Worm (Caenorhabditis elegans) whole organism, young adult: Measurements from ENCODE around the gene odd-1.

Source experiments
- B0261.1 ChIP-seq: sonication (generic microtip); optimal IDR thresholded peaks from 2 replicates; lab custom pipeline; 2016; ENCODE audit warnings: mild to moderate bottlenecking, missing genetic modification characterization, moderate library complexity, missing compliant biosample characterization
- B0336.3 ChIP-seq: fragments of 200-800 bp; sonication (Bioruptor generic); IDR thresholded peaks from 2 replicates; pipeline ENCODE4 v1.3.6; 2022; ENCODE audit warnings: missing genetic modification characterization, missing compliant biosample characterization
- C17E4.6 ChIP-seq: fragments of 200-800 bp; sonication (Bioruptor generic); IDR thresholded peaks from 2 replicates; pipeline ENCODE4 v1.3.6; 2022; ENCODE audit warnings: missing genetic modification reagents, missing genetic modification characterization, missing compliant biosample characterization
- F57A8.1 ChIP-seq: fragments of 200-800 bp; sonication (Bioruptor generic); optimal IDR thresholded peaks from 2 replicates; lab custom pipeline; 2018; ENCODE audit warnings: mild to moderate bottlenecking, missing genetic modification characterization, moderate library complexity, missing compliant biosample characterization
- K12H6.12 ChIP-seq: fragments of 200-800 bp; sonication (Bioruptor generic); optimal IDR thresholded peaks from 2 replicates; lab custom pipeline; 2018; ENCODE audit warnings: mild to moderate bottlenecking, missing genetic modification characterization, missing compliant biosample characterization
- Y53F4B.3 ChIP-seq: fragments of 200-800 bp; sonication (Bioruptor generic); IDR thresholded peaks from 2 replicates; pipeline ENCODE4 v1.3.6; 2022; ENCODE audit warnings: missing genetic modification reagents, missing genetic modification characterization, missing compliant biosample characterization
- Y53G8AR.9 ChIP-seq: fragments of 200-800 bp; sonication (Bioruptor generic); conservative IDR thresholded peaks from 2 replicates; pipeline ENCODE4 v1.3.6; 2022; ENCODE audit warnings: missing genetic modification reagents, missing genetic modification characterization, missing compliant biosample characterization
- Y79H2A.3 ChIP-seq: fragments of 200-800 bp; sonication (Bioruptor generic); conservative IDR thresholded peaks from 2 replicates; pipeline ENCODE4 v1.3.6; 2022; ENCODE audit warnings: missing genetic modification reagents, missing genetic modification characterization, missing compliant biosample characterization
- ZK185.1 ChIP-seq: sonication (generic microtip); optimal IDR thresholded peaks from 2 replicates; lab custom pipeline; 2016; ENCODE audit warnings: mild to moderate bottlenecking, missing genetic modification characterization, missing compliant biosample characterization; ENCODE audit not compliant: poor library complexity, severe bottlenecking
- aptf-2 ChIP-seq: fragments of 200-800 bp; sonication (Bioruptor generic); conservative IDR thresholded peaks from 2 replicates; pipeline ENCODE4 v1.3.6; 2022; ENCODE audit warnings: missing genetic modification reagents, missing genetic modification characterization, missing compliant biosample characterization
- athp-1 ChIP-seq: sonication (generic microtip); optimal IDR thresholded peaks from 2 replicates; lab custom pipeline; 2017; ENCODE audit warnings: mild to moderate bottlenecking, missing genetic modification characterization, missing compliant biosample characterization
- attf-3 ChIP-seq: fragments of 200-800 bp; sonication (Bioruptor generic); conservative IDR thresholded peaks from 2 replicates; pipeline ENCODE4 v1.3.6; 2022; ENCODE audit warnings: missing genetic modification reagents, missing genetic modification characterization, missing compliant biosample characterization
- attf-5 ChIP-seq: fragments of 200-800 bp; sonication (Bioruptor generic); optimal IDR thresholded peaks from 2 replicates; lab custom pipeline; 2018; ENCODE audit warnings: mild to moderate bottlenecking, missing genetic modification characterization, missing compliant biosample characterization
- bed-1 ChIP-seq: fragments of 200-800 bp; sonication (Bioruptor generic); IDR thresholded peaks from 2 replicates; pipeline ENCODE4 v1.3.6; 2022; ENCODE audit warnings: missing genetic modification reagents, missing genetic modification characterization, missing compliant biosample characterization
- bed-2 ChIP-seq: fragments of 200-800 bp; sonication (Bioruptor generic); IDR thresholded peaks from 2 replicates; pipeline ENCODE4 v1.3.6; 2022; ENCODE audit warnings: missing genetic modification reagents, missing genetic modification characterization, missing compliant biosample characterization
- cebp-1 ChIP-seq, 2 experiments: fragments of 200-800 bp in 1 of 2; sonication (Bioruptor generic) in 1 of 2; sonication (generic microtip) in 1 of 2; IDR thresholded peaks in 1 of 2; optimal IDR thresholded peaks in 1 of 2; 2 replicates each; pipeline versions ENCODE4 v1.3.6 to Lab custom; 2017 to 2022; ENCODE audit warnings: missing compliant biosample characterization in 2 of 2, missing genetic modification characterization in 2 of 2, mild to moderate bottlenecking in 1 of 2, missing genetic modification reagents in 1 of 2, moderate library complexity in 1 of 2
- ceh-100 ChIP-seq: fragments of 200-800 bp; sonication (Bioruptor generic); IDR thresholded peaks from 2 replicates; pipeline ENCODE4 v1.3.6; 2022; ENCODE audit warnings: missing genetic modification reagents, missing genetic modification characterization, missing compliant biosample characterization
- ceh-27 ChIP-seq: fragments of 200-800 bp; sonication (Bioruptor generic); optimal IDR thresholded peaks from 2 replicates; lab custom pipeline; 2018; ENCODE audit warnings: mild to moderate bottlenecking, missing genetic modification characterization, moderate library complexity, missing compliant biosample characterization
- ceh-58 ChIP-seq: fragments of 200-800 bp; sonication (Bioruptor generic); IDR thresholded peaks from 2 replicates; pipeline ENCODE4 v1.3.6; 2022; ENCODE audit warnings: missing genetic modification characterization, missing compliant biosample characterization
- chd-7 ChIP-seq: sonication (generic microtip); optimal IDR thresholded peaks from 2 replicates; lab custom pipeline; 2016; ENCODE audit warnings: mild to moderate bottlenecking, missing genetic modification characterization, moderate library complexity, missing compliant biosample characterization
- die-1 ChIP-seq: sonication (generic microtip); optimal IDR thresholded peaks from 2 replicates; lab custom pipeline; 2016; ENCODE audit warnings: missing genotype, mild to moderate bottlenecking, missing genetic modification characterization, missing compliant biosample characterization
- dox-1 ChIP-seq: fragments of 200-800 bp; sonication (Bioruptor generic); IDR thresholded peaks from 2 replicates; pipeline ENCODE4 v1.3.6; 2022; ENCODE audit warnings: missing genetic modification reagents, missing genetic modification characterization, missing compliant biosample characterization
- egrh-3 ChIP-seq: fragments of 200-800 bp; sonication (Bioruptor generic); IDR thresholded peaks from 2 replicates; pipeline ENCODE4 v1.3.6; 2022; ENCODE audit warnings: missing genetic modification reagents, missing genetic modification characterization, missing compliant biosample characterization
- hsf-1 ChIP-seq: fragments of 200-800 bp; sonication (Bioruptor generic); IDR thresholded peaks from 2 replicates; pipeline ENCODE4 v1.3.6; 2022; ENCODE audit warnings: missing genetic modification reagents, missing genetic modification characterization, missing compliant biosample characterization
- let-607 ChIP-seq, 2 experiments: fragments of 200-800 bp in 1 of 2; sonication (Bioruptor generic) in 1 of 2; sonication (generic microtip) in 1 of 2; optimal IDR thresholded peaks; 2 replicates each; lab custom pipeline; 2016 to 2018; ENCODE audit warnings: mild to moderate bottlenecking in 2 of 2, missing compliant biosample characterization in 2 of 2, missing genetic modification characterization in 2 of 2, moderate library complexity in 2 of 2, missing genotype in 1 of 2
- lin-26 ChIP-seq: fragments of 200-800 bp; sonication (Bioruptor generic); IDR thresholded peaks from 2 replicates; pipeline ENCODE4 v1.3.6; 2022; ENCODE audit warnings: missing genetic modification reagents, missing genetic modification characterization, missing compliant biosample characterization
- lin-35 ChIP-seq, 3 experiments: fragments of 150-350 bp in 2 of 3; sonication (generic microtip) in 1 of 3; optimal IDR thresholded peaks; 2 replicates each; lab custom pipeline; 2014 to 2018; ENCODE audit warnings: missing biosample characterization in 3 of 3, missing genetic modification characterization in 3 of 3, missing genetic modification reagents in 3 of 3
- lin-40 ChIP-seq: sonication (generic microtip); optimal IDR thresholded peaks from 2 replicates; lab custom pipeline; 2016; ENCODE audit warnings: missing genetic modification characterization, mild to moderate bottlenecking, missing compliant biosample characterization, missing genotype, missing genetic modification reagents
- lir-1 ChIP-seq: fragments of 200-800 bp; sonication (Bioruptor generic); conservative IDR thresholded peaks from 2 replicates; pipeline ENCODE4 v1.3.6; 2022; ENCODE audit warnings: missing genetic modification reagents, missing genetic modification characterization, missing compliant biosample characterization
- lsy-27 ChIP-seq: sonication (generic microtip); optimal IDR thresholded peaks from 2 replicates; lab custom pipeline; 2017; ENCODE audit warnings: missing genetic modification characterization, mild to moderate bottlenecking, missing compliant biosample characterization, antibody characterized with exemption, missing genotype, borderline replicate concordance; ENCODE audit not compliant: insufficient read depth
- mcd-1 ChIP-seq: fragments of 200-800 bp; sonication (Bioruptor generic); IDR thresholded peaks from 2 replicates; pipeline ENCODE4 v1.3.6; 2022; ENCODE audit warnings: missing genetic modification reagents, missing genetic modification characterization, missing compliant biosample characterization
- nhr-120 ChIP-seq: fragments of 200-800 bp; sonication (Bioruptor generic); IDR thresholded peaks from 2 replicates; pipeline ENCODE4 v1.3.6; 2022; ENCODE audit warnings: missing genetic modification characterization, missing compliant biosample characterization
- nhr-80 ChIP-seq: sonication (generic microtip); optimal IDR thresholded peaks from 2 replicates; lab custom pipeline; 2016; ENCODE audit warnings: missing genetic modification characterization, missing compliant biosample characterization
- pbrm-1 ChIP-seq: fragments of 200-800 bp; sonication (Bioruptor generic); IDR thresholded peaks from 2 replicates; pipeline ENCODE4 v1.3.6; 2022; ENCODE audit warnings: missing genetic modification reagents, missing genetic modification characterization, missing compliant biosample characterization
- repo-1 ChIP-seq: sonication (generic microtip); optimal IDR thresholded peaks from 2 replicates; lab custom pipeline; 2017; ENCODE audit warnings: mild to moderate bottlenecking, missing genetic modification characterization, missing compliant biosample characterization
- rpc-1 ChIP-seq, 2 experiments: fragments of 150-350 bp in 1 of 2; sonication (generic microtip) in 1 of 2; optimal IDR thresholded peaks; 2 replicates each; lab custom pipeline; 2014 to 2018; ENCODE audit warnings: missing biosample characterization in 1 of 2, missing genetic modification characterization in 1 of 2, missing genetic modification reagents in 1 of 2, missing genotype in 1 of 2
- sdz-38 ChIP-seq: sonication (generic microtip); optimal IDR thresholded peaks from 2 replicates; lab custom pipeline; 2016; ENCODE audit warnings: missing genotype, missing genetic modification characterization, missing compliant biosample characterization
- tbp1 ChIP-seq: fragments of 200-800 bp; sonication (Bioruptor generic); optimal IDR thresholded peaks from 2 replicates; lab custom pipeline; 2018; ENCODE audit warnings: mild to moderate bottlenecking, missing genetic modification characterization, missing compliant biosample characterization
- unc-62 ChIP-seq: fragments of 150-350 bp; optimal IDR thresholded peaks from 2 replicates; lab custom pipeline; 2014; ENCODE audit warnings: missing biosample characterization, missing genetic modification reagents, missing genetic modification characterization
- ztf-18 ChIP-seq: sonication (generic microtip); optimal IDR thresholded peaks from 2 replicates; lab custom pipeline; 2016; ENCODE audit warnings: missing genotype, mild to moderate bottlenecking, missing genetic modification characterization, missing compliant biosample characterization
- ztf-22 ChIP-seq: fragments of 200-800 bp; sonication (Bioruptor generic); optimal IDR thresholded peaks from 2 replicates; lab custom pipeline; 2018; ENCODE audit warnings: mild to moderate bottlenecking, missing genetic modification characterization, moderate library complexity, missing compliant biosample characterization
- ztf-26 ChIP-seq: sonication (generic microtip); optimal IDR thresholded peaks from 2 replicates; lab custom pipeline; 2017; ENCODE audit warnings: missing genetic modification characterization, missing compliant biosample characterization

Gene odd-1

ce11 chrIII:7150162-7150561, 42.0 kb downstream of the odd-1 start:
- no peak for TF ChIP-seq attf-3
- no peak for TF ChIP-seq unc-62 (GFP tag; lab: Kevin White, UChicago)
- no peak for TF ChIP-seq Y79H2A.3 (GFP tag; lab: Robert Waterston, UW)
- TF ChIP-seq sdz-38, result no peak
- TF ChIP-seq B0261.1 (tag; lab: Kevin White, UChicago), result no peak
- no peak for TF ChIP-seq lin-40 (tag; lab: Kevin White, UChicago)
- no peak for TF ChIP-seq F57A8.1 (GFP tag; lab: Kevin White, UChicago)
- TF ChIP-seq tbp1 (GFP tag; lab: Kevin White, UChicago), result no peak
- TF ChIP-seq lir-1 (GFP tag; lab: Robert Waterston, UW), result no peak
- no peak for TF ChIP-seq ZK185.1
- no peak for TF ChIP-seq ztf-22 (GFP tag; lab: Kevin White, UChicago)
- no peak for TF ChIP-seq lin-26
- TF ChIP-seq attf-5 (GFP tag; lab: Kevin White, UChicago), result no peak
- TF ChIP-seq ceh-100 (GFP tag; lab: Robert Waterston, UW), result no peak

ce11 chrIII:7152569-7152968, 44.5 kb downstream of the odd-1 start:
- TF ChIP-seq C17E4.6 (GFP tag; lab: Robert Waterston, UW) (no peak), ceh-100 (GFP tag; lab: Robert Waterston, UW) (no peak), mcd-1 (GFP tag; lab: Robert Waterston, UW) (no peak), nhr-120 (no peak), rpc-1 (optimal IDR thresholded peaks at IDR 0.05; lab: Kevin White, UChicago) (no peak), rpc-1 (tag; optimal IDR thresholded peaks at IDR 0.05; lab: Kevin White, UChicago) (no peak), lsy-27 (tag; lab: Kevin White, UChicago) (no peak), ztf-18 (no peak), Y53F4B.3 (GFP tag; lab: Robert Waterston, UW) (no peak), hsf-1 (GFP tag; lab: Robert Waterston, UW) (no peak), bed-2 (no peak)

- TF ChIP-seq die-1 (tag; lab: Kevin White, UChicago) (peak; percentile 15), let-607 (tag; optimal IDR thresholded peaks at IDR 0.05; lab: Kevin White, UChicago) (peak in 1 of 2 experiments; percentile 2), attf-5 (GFP tag; lab: Kevin White, UChicago) (peak; percentile 44), dox-1 (GFP tag; lab: Robert Waterston, UW) (peak; percentile 65), pbrm-1 (peak; percentile 42; the same call in 1 of the 2 replicates), sdz-38 (no peak), aptf-2 (GFP tag; lab: Robert Waterston, UW) (peak; percentile 59), chd-7 (tag; lab: Kevin White, UChicago) (peak; percentile 25), ceh-27 (peak; percentile 76), cebp-1 (GFP tag; IDR thresholded peaks at IDR 0.05; lab: Robert Waterston, UW) (no peak), cebp-1 (tag; optimal IDR thresholded peaks at IDR 0.05; lab: Kevin White, UChicago) (peak; percentile 67), nhr-120 (no peak), bed-1 (GFP tag; lab: Robert Waterston, UW) (no peak), mcd-1 (GFP tag; lab: Robert Waterston, UW) (peak; percentile 43), repo-1 (tag; lab: Kevin White, UChicago) (peak; percentile 4), lin-26 (no peak), Y53G8AR.9 (GFP tag; lab: Robert Waterston, UW) (0 out of 2 replicates have a peak, but pooled peaks have one; percentile 48), nhr-80 (tag; lab: Kevin White, UChicago) (peak; percentile 4), egrh-3 (GFP tag; lab: Robert Waterston, UW) (no peak; the same call in 1 of the 2 replicates), lin-40 (tag; lab: Kevin White, UChicago) (peak; percentile 84), B0336.3 (GFP tag; lab: Robert Waterston, UW) (0 out of 2 replicates have a peak, but pooled peaks have one; percentile 38), ztf-26 (tag; lab: Kevin White, UChicago) (peak; percentile 59), lsy-27 (tag; lab: Kevin White, UChicago) (no peak), unc-62 (GFP tag; lab: Kevin White, UChicago) (peak; percentile 28), athp-1 (tag; lab: Kevin White, UChicago) (peak; percentile 13), K12H6.12 (peak; percentile 63), lin-35 (GFP tag; optimal IDR thresholded peaks at IDR 0.05; lab: Kevin White, UChicago) (peak in 1 of 3 experiments; percentile 71), ceh-58 (GFP tag; lab: Robert Waterston, UW) (no peak), ztf-22 (GFP tag; lab: Kevin White, UChicago) (no peak), hsf-1 (GFP tag; lab: Robert Waterston, UW) (0 out of 2 replicates have a peak, but pooled peaks have one; percentile 6)
Observed at ce11 chrIII:7153747-7154238, 45.7 kb downstream of the odd-1 start, which contains the start of gene ogt-1. Gene ogt-1, minus strand, starts transcription at chrIII:7153797.
